Worm (Caenorhabditis elegans): ENCODE results near the gene K09E3.2.

DNA sequence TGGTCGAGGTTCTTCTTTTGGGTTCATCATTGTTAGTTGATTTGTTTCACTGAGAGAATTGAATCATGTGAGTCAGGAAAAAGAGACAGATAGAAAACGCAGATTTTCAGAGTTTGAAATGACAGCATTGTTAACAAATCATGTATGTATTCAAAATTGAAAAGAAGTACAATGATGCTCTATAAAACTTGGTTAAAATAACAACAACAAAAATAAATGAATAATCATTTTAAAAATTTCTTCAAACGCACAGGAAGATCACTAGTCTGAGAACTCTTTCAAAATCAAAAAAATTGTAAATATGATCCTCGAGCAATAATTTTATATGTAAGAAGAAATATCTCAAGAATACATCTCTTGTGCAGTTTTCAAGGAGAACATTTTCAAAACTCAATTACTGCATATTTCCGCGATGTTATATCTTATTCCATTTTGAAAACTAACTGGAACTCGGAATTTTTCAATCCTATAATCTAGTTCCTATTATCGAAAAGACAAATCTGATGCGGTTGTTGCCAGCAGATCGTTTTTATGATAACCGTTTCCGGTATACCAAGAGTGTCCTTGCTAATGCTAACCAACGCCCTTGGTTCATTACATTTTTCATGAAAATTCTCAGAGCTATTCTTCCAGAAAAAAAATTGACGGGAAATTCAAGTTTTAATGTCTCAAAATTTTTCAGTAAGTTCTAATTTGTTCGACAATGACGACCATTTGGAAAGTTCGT, 20.8 kb upstream of the K09E3.2 start, which contains the start of gene lido-1:
- TF ChIP-seq fos-1 (tag; optimal IDR thresholded peaks at IDR 0.05) (no peak), nhr-76 (tag; optimal IDR thresholded peaks at IDR 0.05) (no peak), nhr-28 (tag; optimal IDR thresholded peaks at IDR 0.05) (no peak), elt-2 (tag; optimal IDR thresholded peaks at IDR 0.05) (no peak), snpc-4 (tag; optimal IDR thresholded peaks at IDR 0.05) (no peak), lin-39 (tag; optimal IDR thresholded peaks at IDR 0.05) (no peak), unc-98 (GFP tag; IDR thresholded peaks at IDR 0.05) (no peak), blmp-1 (tag; optimal IDR thresholded peaks at IDR 0.05) (no peak), xbp-1 (tag; optimal IDR thresholded peaks at IDR 0.05) (no peak), nhr-90 (tag; optimal IDR thresholded peaks at IDR 0.05; ENCODE audit: poor library complexity) (no peak), egl-27 (tag; optimal IDR thresholded peaks at IDR 0.05) (no peak)

Data from whole organism, L1 larva.